Fruit fly (Drosophila melanogaster): Measurements from ENCODE around the gene Jwa.

The Jwa gene

dm6 chr2L:18676948-18677820 is 28.3 kb downstream of the Jwa start, which contains the start of the genes Mst36Fa and CG31751 (continued):
- TF ChIP-seq odd (GFP tag; optimal IDR thresholded peaks at IDR 0.05) = peak; percentile 92
- no peak for TF ChIP-seq CG7963 (GFP tag; IDR thresholded peaks at IDR 0.05; ENCODE audit: partially characterized antibody)
- TF ChIP-seq MBD-R2 (GFP tag; IDR thresholded peaks at IDR 0.05) = peak; percentile 81
- TF ChIP-seq CG13775 (GFP tag; optimal IDR thresholded peaks at IDR 0.05) = peak; percentile 43
- TF ChIP-seq CG15696 (tag; optimal IDR thresholded peaks at IDR 0.05) = peak; percentile 7
- peak; percentile 76 for TF ChIP-seq sim (GFP tag; IDR thresholded peaks at IDR 0.05)
- TF ChIP-seq CG11085 (GFP tag; IDR thresholded peaks at IDR 0.05) = 0 out of 2 replicates have a peak, but pooled peaks have one; percentile 30
- TF ChIP-seq pita (GFP tag; optimal IDR thresholded peaks at IDR 0.05) = no peak
- TF ChIP-seq Nf-YB (GFP tag; optimal IDR thresholded peaks at IDR 0.05) = peak; percentile 68
- no peak for TF ChIP-seq Bgb (GFP tag; IDR thresholded peaks at IDR 0.05; ENCODE audit: partially characterized antibody)
- peak; percentile 58 for TF ChIP-seq mam (GFP tag; optimal IDR thresholded peaks at IDR 0.05)
- TF ChIP-seq ewg (GFP tag; optimal IDR thresholded peaks at IDR 0.05) = peak; percentile 64
- TF ChIP-seq HLH3B (GFP tag; IDR thresholded peaks at IDR 0.05) = peak; percentile 71; the same call in 1 of the 2 replicates
- TF ChIP-seq CG34224 (GFP tag; IDR thresholded peaks at IDR 0.05; ENCODE audit: partially characterized antibody) = peak; percentile 34; the same call in 2 of the 3 replicates
- no peak for TF ChIP-seq Gug (GFP tag; IDR thresholded peaks at IDR 0.05)
- peak; percentile 88; the same call in 2 of the 3 replicates for TF ChIP-seq otp (GFP tag; IDR thresholded peaks at IDR 0.05)
- peak; percentile 77 for TF ChIP-seq CG4707 (GFP tag; optimal IDR thresholded peaks at IDR 0.05)
- peak; percentile 13 for TF ChIP-seq CG4820 (GFP tag; optimal IDR thresholded peaks at IDR 0.05)
- TF ChIP-seq caup (GFP tag; optimal IDR thresholded peaks at IDR 0.05; ENCODE audit: severe bottlenecking) = peak; percentile 94
- TF ChIP-seq CG30020 (tag; optimal IDR thresholded peaks at IDR 0.05) = peak; percentile 8
- TF ChIP-seq aop (GFP tag; IDR thresholded peaks at IDR 0.05) = no peak
- TF ChIP-seq CG12659 (GFP tag; optimal IDR thresholded peaks at IDR 0.05) = peak; percentile 88
- TF ChIP-seq dm (GFP tag; optimal IDR thresholded peaks at IDR 0.05) = peak; percentile 47
- peak; percentile 76 for TF ChIP-seq NfI (GFP tag; optimal IDR thresholded peaks at IDR 0.05)
- TF ChIP-seq Ets65A (GFP tag) = no peak
- TF ChIP-seq nerfin-2 (GFP tag; IDR thresholded peaks at IDR 0.05; ENCODE audit: partially characterized antibody) = peak; percentile 39; the same call in 1 of the 2 replicates
- TF ChIP-seq kni (GFP tag; optimal IDR thresholded peaks at IDR 0.05) = peak; percentile 93
- TF ChIP-seq CG14860 (GFP tag; IDR thresholded peaks at IDR 0.05; ENCODE audit: partially characterized antibody) = no peak
- no peak for TF ChIP-seq nau (GFP tag; optimal IDR thresholded peaks at IDR 0.05)
- peak; percentile 67 for TF ChIP-seq CG13424 (tag; optimal IDR thresholded peaks at IDR 0.05)
- peak; percentile 36 for TF ChIP-seq CTCF (GFP tag; optimal IDR thresholded peaks at IDR 0.05)
- no peak; the same call in 2 of the 3 replicates for TF ChIP-seq CG17361 (GFP tag; IDR thresholded peaks at IDR 0.05)
- peak; percentile 29 for TF ChIP-seq CG6654 (GFP tag; optimal IDR thresholded peaks at IDR 0.05)
- TF ChIP-seq psq (GFP tag; optimal IDR thresholded peaks at IDR 0.05) = peak; percentile 49
- TF ChIP-seq fd64A (GFP tag; optimal IDR thresholded peaks at IDR 0.05) = peak; percentile 88
- TF ChIP-seq CG6791 (GFP tag; IDR thresholded peaks at IDR 0.05; ENCODE audit: partially characterized antibody) = no peak
- peak; percentile 62 for TF ChIP-seq CG14441 (GFP tag; IDR thresholded peaks at IDR 0.05)
- TF ChIP-seq CG10565 (GFP tag; optimal IDR thresholded peaks at IDR 0.05) = no peak
- peak; percentile 60 for TF ChIP-seq nerfin-1 (tag; optimal IDR thresholded peaks at IDR 0.05)
- peak; percentile 72 for TF ChIP-seq stwl (tag; optimal IDR thresholded peaks at IDR 0.05)
- peak; percentile 57 for TF ChIP-seq CG14710 (tag; optimal IDR thresholded peaks at IDR 0.05)
- peak; percentile 39 for TF ChIP-seq slou (GFP tag; optimal IDR thresholded peaks at IDR 0.05)
- peak; percentile 79 for TF ChIP-seq CG16779 (GFP tag; IDR thresholded peaks at IDR 0.05)
- peak; percentile 28; the same call in 1 of the 2 replicates for TF ChIP-seq CG10366 (GFP tag; IDR thresholded peaks at IDR 0.05)
- peak; percentile 95 for TF ChIP-seq Hmr (GFP tag; optimal IDR thresholded peaks at IDR 0.05)
- TF ChIP-seq CG4617 (GFP tag; optimal IDR thresholded peaks at IDR 0.05; ENCODE audit: borderline replicate concordance) = peak; percentile 69
- TF ChIP-seq da (GFP tag; optimal IDR thresholded peaks at IDR 0.05) = peak; percentile 71
- no peak for TF ChIP-seq dan (GFP tag; IDR thresholded peaks at IDR 0.05)

All from whole organism, embryonic.